Worm (Caenorhabditis elegans): ENCODE data around the gene dop-6.

- TF ChIP-seq ets-4 (tag; optimal IDR thresholded peaks at IDR 0.05) (no peak), tbx-7 (tag; optimal IDR thresholded peaks at IDR 0.05) (no peak), odd-2 (tag; optimal IDR thresholded peaks at IDR 0.05) (no peak), ama-1 (optimal IDR thresholded peaks at IDR 0.05) (no peak), elt-2 (tag; optimal IDR thresholded peaks at IDR 0.05) (no peak), T23F11.4 (GFP tag; optimal IDR thresholded peaks at IDR 0.05) (no peak), hlh-15 (tag; optimal IDR thresholded peaks at IDR 0.05) (no peak), ceh-9 (tag; optimal IDR thresholded peaks at IDR 0.05) (no peak), pat-9 (tag; optimal IDR thresholded peaks at IDR 0.05) (no peak), ceh-22 (tag; optimal IDR thresholded peaks at IDR 0.05) (no peak), sox-4 (tag; optimal IDR thresholded peaks at IDR 0.05) (no peak)
Observed at ce11 chrX:4297452-4297851, 23.2 kb upstream of the dop-6 start, which contains the start of gene paf-2.

All from whole organism, late embryonic.